Fruit fly (Drosophila melanogaster): ENCODE data around the gene poe.

The poe gene

dm6 chr2L:8030693-8031210 is 40.7 kb downstream of the poe start, which contains the start of gene Cka (continued):
- TF ChIP-seq vvl (GFP tag; IDR thresholded peaks at IDR 0.05) (peak; percentile 50), h (optimal IDR thresholded peaks at IDR 0.05) (no peak), stwl (tag; optimal IDR thresholded peaks at IDR 0.05) (peak; percentile 33), croc (GFP tag; conservative IDR thresholded peaks at IDR 0.05) (no peak), lab (GFP tag; optimal IDR thresholded peaks at IDR 0.05) (peak; percentile 46), Nf-YC (tag; optimal IDR thresholded peaks at IDR 0.05) (peak; percentile 81), nom (GFP tag; optimal IDR thresholded peaks at IDR 0.05) (peak; percentile 38), Dp (GFP tag; optimal IDR thresholded peaks at IDR 0.05) (peak; percentile 17), br (optimal IDR thresholded peaks at IDR 0.05) (no peak), CG18476 (GFP tag; optimal IDR thresholded peaks at IDR 0.05) (no peak), HHEX (GFP tag; optimal IDR thresholded peaks at IDR 0.05) (peak; percentile 16), Bteb2 (GFP tag; optimal IDR thresholded peaks at IDR 0.05) (no peak), sim (GFP tag; IDR thresholded peaks at IDR 0.05) (peak; percentile 13; the same call in 1 of the 2 replicates), Tbp (GFP tag; optimal IDR thresholded peaks at IDR 0.05) (no peak), en (GFP tag; optimal IDR thresholded peaks at IDR 0.05) (no peak), MESR4 (GFP tag; optimal IDR thresholded peaks at IDR 0.05) (peak; percentile 88), HLHmδ (GFP tag; optimal IDR thresholded peaks at IDR 0.05) (peak; percentile 54), nmo (GFP tag; optimal IDR thresholded peaks at IDR 0.05) (peak; percentile 35), CG3281 (GFP tag; optimal IDR thresholded peaks at IDR 0.05) (peak; percentile 43), CG1832 (GFP tag; optimal IDR thresholded peaks at IDR 0.05) (peak; percentile 97), phol (tag; optimal IDR thresholded peaks at IDR 0.05) (peak; percentile 7), CHES-1-like (GFP tag; optimal IDR thresholded peaks at IDR 0.05) (no peak), Rfx (GFP tag; IDR thresholded peaks at IDR 0.05) (peak; percentile 53), Dbx (GFP tag; IDR thresholded peaks at IDR 0.05) (0 out of 3 replicates have a peak, but pooled peaks have one; percentile 18), CG2875 (GFP tag; optimal IDR thresholded peaks at IDR 0.05) (peak; percentile 20), Scr (GFP tag; IDR thresholded peaks at IDR 0.05; ENCODE audit: partially characterized antibody) (peak; percentile 8; the same call in 1 of the 2 replicates), ase (GFP tag; IDR thresholded peaks at IDR 0.05) (0 out of 3 replicates have a peak, but pooled peaks have one; percentile 28), zf30C (GFP tag; optimal IDR thresholded peaks at IDR 0.05) (peak; percentile 3), gsb-n (tag; optimal IDR thresholded peaks at IDR 0.05) (peak; percentile 52), CG34376 (GFP tag; optimal IDR thresholded peaks at IDR 0.05) (peak; percentile 20), slbo (GFP tag; IDR thresholded peaks at IDR 0.05) (0 out of 2 replicates have a peak, but pooled peaks have one; percentile 30), pzg (GFP tag; optimal IDR thresholded peaks at IDR 0.05) (peak; percentile 59), ftz-f1 (GFP tag; optimal IDR thresholded peaks at IDR 0.05) (peak; percentile 69), twi (tag; optimal IDR thresholded peaks at IDR 0.05) (peak; percentile 12), cwo (GFP tag; optimal IDR thresholded peaks at IDR 0.05) (no peak), Kr (GFP tag; optimal IDR thresholded peaks at IDR 0.05) (no peak), CG12071 (GFP tag; optimal IDR thresholded peaks at IDR 0.05) (peak; percentile 59), crp (GFP tag; optimal IDR thresholded peaks at IDR 0.05) (no peak), CG8290 (GFP tag; optimal IDR thresholded peaks at IDR 0.05) (no peak), CG8290 (tag; optimal IDR thresholded peaks at IDR 0.05) (peak in 1 of 2 experiments; percentile 68), nerfin-1 (tag; optimal IDR thresholded peaks at IDR 0.05) (peak; percentile 80), Lhr (GFP tag; optimal IDR thresholded peaks at IDR 0.05) (peak; percentile 30), D (optimal IDR thresholded peaks at IDR 0.05) (peak; percentile 73), D (GFP tag; optimal IDR thresholded peaks at IDR 0.05) (no peak), CG34422 (GFP tag; IDR thresholded peaks at IDR 0.05) (peak; percentile 85), CG3995 (GFP tag; optimal IDR thresholded peaks at IDR 0.05) (peak; percentile 50), gcm (GFP tag; optimal IDR thresholded peaks at IDR 0.05) (peak; percentile 44), MBD-R2 (GFP tag; IDR thresholded peaks at IDR 0.05) (peak; percentile 54; the same call in 1 of the 2 replicates), CG14860 (GFP tag; IDR thresholded peaks at IDR 0.05; ENCODE audit: partially characterized antibody) (0 out of 3 replicates have a peak, but pooled peaks have one; percentile 15), CG14710 (tag; optimal IDR thresholded peaks at IDR 0.05) (peak; percentile 49)
